Worm (Caenorhabditis elegans): ENCODE results near the gene T24C4.3.
A peak's percentile ranks its signal among the peaks of the same experiment; 100 is the strongest.

Gene T24C4.3

ce11 chrIII:833711-834442, 38.4 kb downstream of the T24C4.3 start (continued):
- TF ChIP-seq tra-1 (GFP tag; IDR thresholded peaks at IDR 0.05): peak; percentile 77
- peak; percentile 97 for TF ChIP-seq mep-1 (tag; optimal IDR thresholded peaks at IDR 0.05)
- TF ChIP-seq nhr-76 (tag; optimal IDR thresholded peaks at IDR 0.05): peak; percentile 37
- peak; percentile 97 for TF ChIP-seq ama-1 (optimal IDR thresholded peaks at IDR 0.05)
- peak; percentile 73 for TF ChIP-seq T20F7.1 (GFP tag; optimal IDR thresholded peaks at IDR 0.05)
- TF ChIP-seq nhr-237 (tag; optimal IDR thresholded peaks at IDR 0.05): no peak
- TF ChIP-seq set-16 (GFP tag; IDR thresholded peaks at IDR 0.05): peak; percentile 55; the same call in 1 of the 2 replicates

- TF ChIP-seq F49E8.2 (tag; optimal IDR thresholded peaks at IDR 0.05; ENCODE audit: borderline replicate concordance): no peak
- TF ChIP-seq R02D3.7 (tag; optimal IDR thresholded peaks at IDR 0.05): no peak
- no peak for TF ChIP-seq F37D6.2 (tag; optimal IDR thresholded peaks at IDR 0.05)
- TF ChIP-seq dmd-8 (GFP tag; IDR thresholded peaks at IDR 0.05): no peak
- TF ChIP-seq zip-11 (GFP tag; IDR thresholded peaks at IDR 0.05): no peak
- TF ChIP-seq lin-15B (tag; optimal IDR thresholded peaks at IDR 0.05): no peak
- TF ChIP-seq nhr-102 (tag; optimal IDR thresholded peaks at IDR 0.05): peak; percentile 29
- TF ChIP-seq lin-29 (GFP tag; IDR thresholded peaks at IDR 0.05): no peak
- TF ChIP-seq fkh-10 (GFP tag; optimal IDR thresholded peaks at IDR 0.05): no peak
- TF ChIP-seq zfp-3 (GFP tag; conservative IDR thresholded peaks at IDR 0.05): no peak
- no peak for TF ChIP-seq ceh-82 (tag; optimal IDR thresholded peaks at IDR 0.05)
- TF ChIP-seq spr-3 (GFP tag; optimal IDR thresholded peaks at IDR 0.05): no peak
- no peak for TF ChIP-seq tag-97 (GFP tag; IDR thresholded peaks at IDR 0.05)
- TF ChIP-seq pqm-1 (tag; optimal IDR thresholded peaks at IDR 0.05): peak; percentile 84
- TF ChIP-seq gei-8 (GFP tag; optimal IDR thresholded peaks at IDR 0.05): no peak
- no peak for TF ChIP-seq ceh-28 (tag; optimal IDR thresholded peaks at IDR 0.05)
- TF ChIP-seq spr-1 (tag; optimal IDR thresholded peaks at IDR 0.05): no peak
- peak; percentile 72; the same call in 1 of the 2 replicates for TF ChIP-seq lin-1 (GFP tag; IDR thresholded peaks at IDR 0.05)
- TF ChIP-seq F26F4.8 (GFP tag; conservative IDR thresholded peaks at IDR 0.05): no peak
- peak; percentile 50 for TF ChIP-seq nhr-10 (tag; optimal IDR thresholded peaks at IDR 0.05)
- no peak for TF ChIP-seq ztf-11 (tag; optimal IDR thresholded peaks at IDR 0.05)
- no peak for TF ChIP-seq dpl-1 (GFP tag; optimal IDR thresholded peaks at IDR 0.05)
- TF ChIP-seq D1046.2 (GFP tag; IDR thresholded peaks at IDR 0.05): no peak
- TF ChIP-seq rbr-2 (tag; optimal IDR thresholded peaks at IDR 0.05): no peak
- no peak for TF ChIP-seq snpc-4 (tag; optimal IDR thresholded peaks at IDR 0.05)
- no peak for TF ChIP-seq Y5F2A.4 (GFP tag; optimal IDR thresholded peaks at IDR 0.05)
- TF ChIP-seq Y105C5A.15 (GFP tag; IDR thresholded peaks at IDR 0.05): no peak
- TF ChIP-seq ama-1 (optimal IDR thresholded peaks at IDR 0.05): no peak
- no peak for TF ChIP-seq mdl-1 (tag; optimal IDR thresholded peaks at IDR 0.05)
- TF ChIP-seq ztf-7 (tag; optimal IDR thresholded peaks at IDR 0.05): peak; percentile 7
- no peak for TF ChIP-seq ctbp-1 (GFP tag; IDR thresholded peaks at IDR 0.05)
- TF ChIP-seq set-16 (GFP tag; IDR thresholded peaks at IDR 0.05): no peak
- TF ChIP-seq lsy-2 (tag; optimal IDR thresholded peaks at IDR 0.05): peak in 1 of 2 experiments; percentile 58
- no peak for TF ChIP-seq ceh-62 (tag; optimal IDR thresholded peaks at IDR 0.05)
- TF ChIP-seq arid-1 (GFP tag; conservative IDR thresholded peaks at IDR 0.05): no peak
- TF ChIP-seq attf-4 (tag; optimal IDR thresholded peaks at IDR 0.05): no peak
- TF ChIP-seq jun-1 (tag; optimal IDR thresholded peaks at IDR 0.05): peak; percentile 45
- TF ChIP-seq lir-3 (tag; optimal IDR thresholded peaks at IDR 0.05): no peak
- TF ChIP-seq nhr-48 (tag; optimal IDR thresholded peaks at IDR 0.05): peak; percentile 53
- TF ChIP-seq tra-1 (GFP tag; IDR thresholded peaks at IDR 0.05): 0 out of 2 replicates have a peak, but pooled peaks have one; percentile 41
- TF ChIP-seq saeg-2 (GFP tag; IDR thresholded peaks at IDR 0.05): no peak
- TF ChIP-seq madf-5 (GFP tag; IDR thresholded peaks at IDR 0.05): no peak
- TF ChIP-seq T26A8.4 (GFP tag; IDR thresholded peaks at IDR 0.05): no peak
- no peak for TF ChIP-seq hif-1 (tag; optimal IDR thresholded peaks at IDR 0.05)
- no peak for TF ChIP-seq nhr-237 (tag; optimal IDR thresholded peaks at IDR 0.05)
Observed at ce11 chrIII:832855-833504, 39.3 kb downstream of the T24C4.3 start, which contains the start of gene zip-2. Gene zip-2, plus strand, starts transcription at chrIII:832982.
